Worm (Caenorhabditis elegans) whole organism, L4 larva: ENCODE measurements around the gene D2045.5.

ENCODE experiments used
- D1046.2 ChIP-seq: fragments of 200-800 bp; sonication (Bioruptor generic); IDR thresholded peaks from 2 replicates; pipeline ENCODE4 v1.3.6; 2022; ENCODE audit warnings: missing genetic modification characterization, missing compliant biosample characterization
- dmd-8 ChIP-seq: fragments of 200-800 bp; sonication (Bioruptor generic); IDR thresholded peaks from 2 replicates; pipeline ENCODE4 v1.3.6; 2022; ENCODE audit warnings: missing genetic modification characterization, missing compliant biosample characterization
- dmd-9 ChIP-seq: fragments of 200-800 bp; sonication (Bioruptor generic); IDR thresholded peaks from 2 replicates; pipeline ENCODE4 v1.3.6; 2022; ENCODE audit warnings: missing genetic modification reagents, missing genetic modification characterization, missing compliant biosample characterization
- jun-1 ChIP-seq: fragments of 150-350 bp; optimal IDR thresholded peaks from 2 replicates; lab custom pipeline; 2014; ENCODE audit warnings: missing biosample characterization, missing genetic modification reagents, missing genetic modification characterization
- nhr-42 ChIP-seq: fragments of 200-800 bp; sonication (Bioruptor generic); IDR thresholded peaks from 2 replicates; pipeline ENCODE4 v1.3.6; 2022; ENCODE audit warnings: missing genetic modification characterization, missing compliant biosample characterization
- zag-1 ChIP-seq: fragments of 150-350 bp; optimal IDR thresholded peaks from 2 replicates; lab custom pipeline; 2014; ENCODE audit warnings: missing biosample characterization, missing genetic modification characterization
- zip-11 ChIP-seq: fragments of 200-800 bp; sonication (Bioruptor generic); IDR thresholded peaks from 2 replicates; pipeline ENCODE4 v1.3.6; 2022; ENCODE audit warnings: missing genetic modification characterization, missing compliant biosample characterization

DNA sequence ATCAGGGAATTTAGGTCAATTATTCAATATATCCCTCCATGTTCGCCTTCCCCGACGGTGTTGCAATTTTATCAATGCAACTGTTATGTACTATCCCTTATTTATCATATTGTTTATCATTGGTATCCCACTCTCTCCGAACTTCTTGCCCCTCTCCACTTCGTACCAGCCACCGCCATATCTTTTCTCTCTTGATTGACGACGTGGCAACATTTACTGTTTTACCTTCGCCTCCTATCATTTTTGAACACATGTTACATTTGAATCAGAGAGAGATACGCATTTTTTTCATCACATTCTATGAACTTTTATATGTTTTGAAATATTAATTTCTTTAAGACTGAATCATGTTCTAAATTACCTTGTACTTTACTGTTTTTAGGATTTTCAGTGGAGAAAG is 17.0 kb upstream of the D2045.5 start:
- TF ChIP-seq dmd-8 (GFP tag; lab: Robert Waterston, UW) = no peak
- TF ChIP-seq zag-1 (tag; lab: Kevin White, UChicago) = no peak
- TF ChIP-seq D1046.2 (GFP tag; lab: Robert Waterston, UW) = no peak
- TF ChIP-seq dmd-9 (GFP tag; lab: Robert Waterston, UW) = no peak
- no peak for TF ChIP-seq jun-1 (tag; lab: Kevin White, UChicago)
- TF ChIP-seq nhr-42 = no peak
- TF ChIP-seq zip-11 (GFP tag; lab: Robert Waterston, UW) = no peak
